Worm (Caenorhabditis elegans): Measurements from ENCODE around the gene K02A6.2.

The K02A6.2 gene

DNA sequence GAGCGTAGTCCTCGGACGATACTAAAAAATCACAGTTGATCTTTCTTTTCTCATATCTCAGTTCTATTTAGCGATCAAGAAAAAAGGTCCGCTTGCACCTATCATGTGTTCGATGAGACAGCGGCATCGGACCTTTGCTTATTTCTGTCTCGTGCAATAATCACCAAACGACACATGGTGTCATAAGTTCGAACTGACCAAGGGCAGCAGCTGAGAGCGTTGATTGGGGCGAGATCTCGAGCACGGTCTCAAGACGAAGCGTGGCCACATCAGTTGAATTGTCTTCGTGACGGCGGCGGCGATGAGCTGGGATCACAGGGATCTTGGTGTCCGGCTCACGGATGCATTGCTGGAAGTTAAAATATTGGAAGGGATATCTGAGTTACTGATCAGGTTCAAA lies 37.9 kb upstream of the K02A6.2 start:
- TF ChIP-seq mdl-1 (tag; optimal IDR thresholded peaks at IDR 0.05) (peak in 1 of 2 experiments; percentile 16), zip-4 (GFP tag; optimal IDR thresholded peaks at IDR 0.05) (no peak), sup-37 (GFP tag; optimal IDR thresholded peaks at IDR 0.05) (no peak), aha-1 (tag; optimal IDR thresholded peaks at IDR 0.05) (no peak), efl-1 (optimal IDR thresholded peaks at IDR 0.05) (no peak), efl-1 (GFP tag; optimal IDR thresholded peaks at IDR 0.05 in 1 of 2) (peak in 1 of 2 experiments; percentile 67), jun-1 (tag; optimal IDR thresholded peaks at IDR 0.05) (no peak), nhr-47 (tag; optimal IDR thresholded peaks at IDR 0.05) (no peak), rnt-1 (tag; optimal IDR thresholded peaks at IDR 0.05) (peak; percentile 30), ceh-8 (GFP tag; optimal IDR thresholded peaks at IDR 0.05) (no peak), pax-3 (tag; optimal IDR thresholded peaks at IDR 0.05) (no peak), skn-1 (tag; optimal IDR thresholded peaks at IDR 0.05) (no peak), unc-30 (tag; optimal IDR thresholded peaks at IDR 0.05) (no peak), lin-14 (GFP tag; optimal IDR thresholded peaks at IDR 0.05) (peak; percentile 0), C34B4.2 (tag; optimal IDR thresholded peaks at IDR 0.05) (no peak)

DNA sequence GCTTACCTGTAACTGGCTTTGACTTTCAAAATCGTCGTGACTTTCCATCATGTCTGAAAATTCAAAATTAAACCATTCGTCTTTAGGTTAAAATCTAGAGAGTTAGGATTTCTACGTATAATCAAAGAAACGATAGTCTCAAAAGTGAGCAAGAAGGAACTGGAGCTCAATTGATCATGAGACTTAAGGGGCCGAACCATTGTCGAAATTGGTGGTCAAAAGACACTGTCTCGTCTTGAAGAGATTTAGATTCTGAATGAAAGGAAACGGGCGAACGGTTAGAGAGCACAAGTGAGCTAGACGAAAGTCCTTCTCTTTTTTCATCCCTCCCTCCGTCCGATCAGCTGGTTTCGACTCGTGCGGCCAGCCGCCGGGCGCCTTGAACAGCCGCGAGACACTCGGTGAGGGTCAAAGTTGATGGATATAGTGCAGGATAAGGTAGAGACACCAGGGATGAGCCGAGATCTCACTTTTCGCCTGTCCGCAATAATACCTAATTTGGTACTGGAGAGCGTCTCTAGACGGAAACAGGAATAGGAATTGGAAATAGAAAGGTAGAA lies 36.4 kb upstream of the K02A6.2 start, which contains the start of gene M60.7:
Gene M60.7 (minus strand): TSS at position 51 of the 560 bp plus-strand sequence.
- TF ChIP-seq efl-1 (optimal IDR thresholded peaks at IDR 0.05) (no peak), efl-1 (GFP tag; optimal IDR thresholded peaks at IDR 0.05 in 1 of 2) (peak in 1 of 2 experiments; percentile 87), nhr-237 (tag; optimal IDR thresholded peaks at IDR 0.05) (no peak)

DNA sequence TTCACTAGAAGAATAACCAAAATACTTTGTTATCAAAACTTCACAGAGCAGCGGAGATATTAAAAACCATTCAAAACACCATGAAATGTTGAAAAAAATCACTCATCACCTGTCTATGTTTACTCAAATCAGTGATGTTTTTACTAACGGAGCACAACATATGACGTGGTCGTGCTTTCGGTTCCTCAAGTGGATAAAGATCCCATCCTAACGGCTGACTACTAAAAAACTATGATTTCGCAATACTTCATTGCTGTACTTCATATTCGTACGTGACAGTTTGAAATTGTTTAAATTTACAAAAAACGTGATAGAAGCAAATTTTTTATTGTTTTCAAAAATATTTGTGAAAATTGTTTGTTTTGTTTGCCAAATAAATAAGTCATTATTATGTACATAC lies 32.9 kb upstream of the K02A6.2 start:
- TF ChIP-seq zip-4 (GFP tag; optimal IDR thresholded peaks at IDR 0.05) (peak; percentile 62), efl-1 (optimal IDR thresholded peaks at IDR 0.05) (no peak), efl-1 (GFP tag; optimal IDR thresholded peaks at IDR 0.05 in 1 of 2) (peak in 1 of 2 experiments; percentile 20), snpc-4 (tag; optimal IDR thresholded peaks at IDR 0.05) (no peak), hlh-17 (GFP tag; optimal IDR thresholded peaks at IDR 0.05; ENCODE audit: borderline replicate concordance) (no peak)

DNA sequence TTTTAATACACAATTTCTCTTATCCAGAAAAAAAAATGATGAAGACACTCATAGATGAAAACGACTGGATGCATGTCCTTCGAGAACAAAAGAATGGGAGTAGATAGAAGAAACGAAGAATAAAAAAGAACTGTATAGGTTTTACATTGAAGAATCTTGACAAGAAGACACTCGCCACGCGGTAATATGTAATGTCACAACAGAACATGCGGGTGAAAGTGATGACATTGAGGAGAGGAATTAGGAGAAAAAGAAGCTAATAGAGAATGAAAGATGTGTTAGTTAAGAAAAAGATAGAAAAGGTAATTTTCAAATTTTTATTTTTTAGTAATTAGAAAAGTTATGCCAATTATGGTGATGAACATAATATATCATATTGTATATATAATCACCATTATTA lies 30.6 kb upstream of the K02A6.2 start:
- TF ChIP-seq nhr-28 (tag; optimal IDR thresholded peaks at IDR 0.05) (no peak), elt-3 (tag; optimal IDR thresholded peaks at IDR 0.05) (peak in 1 of 6 experiments; percentile 70), C04F5.9 (tag; optimal IDR thresholded peaks at IDR 0.05) (no peak), rnt-1 (tag; optimal IDR thresholded peaks at IDR 0.05) (no peak), ces-1 (GFP tag; optimal IDR thresholded peaks at IDR 0.05) (no peak), lsy-2 (tag; optimal IDR thresholded peaks at IDR 0.05) (no peak), irx-1 (tag; optimal IDR thresholded peaks at IDR 0.05) (no peak), ama-1 (optimal IDR thresholded peaks at IDR 0.05) (no peak), unc-130 (tag; optimal IDR thresholded peaks at IDR 0.05) (no peak), nhr-47 (tag; optimal IDR thresholded peaks at IDR 0.05) (no peak), nhr-85 (tag) (peak; percentile 85), mdl-1 (tag; optimal IDR thresholded peaks at IDR 0.05) (no peak), egl-27 (tag; optimal IDR thresholded peaks at IDR 0.05) (no peak), ceh-88 (GFP tag; IDR thresholded peaks at IDR 0.05) (no peak), sup-37 (GFP tag; optimal IDR thresholded peaks at IDR 0.05) (no peak), tlp-1 (tag; optimal IDR thresholded peaks at IDR 0.05) (no peak), dsc-1 (tag; optimal IDR thresholded peaks at IDR 0.05) (no peak), sptf-1 (tag; optimal IDR thresholded peaks at IDR 0.05) (no peak), nhr-77 (tag; optimal IDR thresholded peaks at IDR 0.05) (no peak), xbp-1 (tag; optimal IDR thresholded peaks at IDR 0.05) (no peak), blmp-1 (tag; optimal IDR thresholded peaks at IDR 0.05) (peak; percentile 95), isw-1 (GFP tag; IDR thresholded peaks at IDR 0.05) (no peak), dpl-1 (GFP tag; optimal IDR thresholded peaks at IDR 0.05) (no peak), mef-2 (tag; optimal IDR thresholded peaks at IDR 0.05) (no peak), lin-14 (GFP tag; optimal IDR thresholded peaks at IDR 0.05) (peak; percentile 67), efl-1 (optimal IDR thresholded peaks at IDR 0.05) (no peak), efl-1 (GFP tag; optimal IDR thresholded peaks at IDR 0.05 in 1 of 2) (peak in 1 of 2 experiments; percentile 90), fos-1 (tag; optimal IDR thresholded peaks at IDR 0.05) (no peak), unc-30 (tag; optimal IDR thresholded peaks at IDR 0.05) (no peak), nhr-237 (tag; optimal IDR thresholded peaks at IDR 0.05) (no peak), skn-1 (tag; optimal IDR thresholded peaks at IDR 0.05) (peak; percentile 42), zag-1 (tag; optimal IDR thresholded peaks at IDR 0.05) (no peak), nhr-84 (tag; optimal IDR thresholded peaks at IDR 0.05) (no peak), ceh-8 (GFP tag; optimal IDR thresholded peaks at IDR 0.05) (no peak)

All from whole organism, L1 larva.